Fruit fly (Drosophila melanogaster) whole organism, embryonic: ENCODE data around the gene Twdlalpha.

ENCODE experiments used
- Aef1 ChIP-seq: fragments of 200-800 bp; sonication (Bioruptor generic); IDR thresholded peaks from 3 replicates; pipeline ENCODE4 v1.3.6; 2022; ENCODE audit warnings: missing biosample characterization, missing genetic modification characterization
- Antp ChIP-seq: fragments of 200-800 bp; sonication (Bioruptor generic); optimal IDR thresholded peaks from 3 replicates; lab custom pipeline; 2016; ENCODE audit warnings: missing biosample characterization, missing genetic modification characterization
- B-H1 ChIP-seq: fragments of 200-800 bp; sonication (Bioruptor generic); IDR thresholded peaks from 3 replicates; pipeline ENCODE4 v1.3.6; 2022; ENCODE audit warnings: missing biosample characterization, missing genetic modification characterization
- Bgb ChIP-seq: fragments of 200-800 bp; sonication (Bioruptor generic); IDR thresholded peaks from 2 replicates; pipeline ENCODE4 v1.3.6; 2022; ENCODE audit warnings: missing biosample characterization, missing genetic modification characterization; ENCODE audit not compliant: partially characterized antibody
- Bteb2 ChIP-seq: fragments of 200-800 bp; sonication (Bioruptor generic); optimal IDR thresholded peaks from 2 replicates; lab custom pipeline; 2016; ENCODE audit warnings: missing biosample characterization, missing genetic modification characterization
- C15 ChIP-seq: fragments of 200-800 bp; sonication (Bioruptor generic); IDR thresholded peaks from 3 replicates; pipeline ENCODE4 v1.3.6; 2022; ENCODE audit warnings: missing biosample characterization, missing genetic modification characterization
- CG10267 ChIP-seq: fragments of 200-800 bp; sonication (Bioruptor generic); optimal IDR thresholded peaks from 2 replicates; lab custom pipeline; 2018; ENCODE audit warnings: missing biosample characterization, mild to moderate bottlenecking, missing genetic modification characterization, moderate library complexity
- CG10654 ChIP-seq: fragments of 200-800 bp; sonication (Bioruptor generic); optimal IDR thresholded peaks from 2 replicates; lab custom pipeline; 2016; ENCODE audit warnings: missing biosample characterization, missing genetic modification characterization
- CG13624 ChIP-seq: fragments of 200-800 bp; sonication (Bioruptor generic); optimal IDR thresholded peaks from 2 replicates; lab custom pipeline; 2016; ENCODE audit warnings: missing biosample characterization, missing genetic modification characterization
- CG13775 ChIP-seq: fragments of 200-800 bp; sonication (Bioruptor generic); optimal IDR thresholded peaks from 3 replicates; lab custom pipeline; 2017; ENCODE audit warnings: missing biosample characterization, mild to moderate bottlenecking, missing genetic modification characterization
- CG15514 ChIP-seq: fragments of 200-800 bp; sonication (Bioruptor generic); optimal IDR thresholded peaks from 3 replicates; lab custom pipeline; 2017; ENCODE audit warnings: missing biosample characterization, missing genetic modification characterization, mild to moderate bottlenecking, moderate library complexity, missing genetic modification reagents
- CG16815 ChIP-seq: fragments of 200-800 bp; sonication (Bioruptor generic); optimal IDR thresholded peaks from 3 replicates; lab custom pipeline; 2017; ENCODE audit warnings: missing biosample characterization, mild to moderate bottlenecking, missing genetic modification characterization
- CG17385 ChIP-seq: fragments of 200-800 bp; sonication (Bioruptor generic); optimal IDR thresholded peaks from 3 replicates; lab custom pipeline; 2018; ENCODE audit warnings: missing biosample characterization, mild to moderate bottlenecking, missing genetic modification characterization
- CG17802 ChIP-seq: fragments of 200-800 bp; sonication (Bioruptor generic); optimal IDR thresholded peaks from 2 replicates; lab custom pipeline; 2018; ENCODE audit warnings: missing biosample characterization, mild to moderate bottlenecking, missing genetic modification characterization, moderate library complexity
- CG17829 ChIP-seq: fragments of 200-800 bp; optimal IDR thresholded peaks from 2 replicates; lab custom pipeline; 2019; ENCODE audit warnings: missing biosample characterization, mild to moderate bottlenecking, missing genetic modification characterization, moderate library complexity
- CG18011 ChIP-seq: fragments of 200-800 bp; sonication (Bioruptor generic); optimal IDR thresholded peaks from 2 replicates; lab custom pipeline; 2017; ENCODE audit warnings: missing biosample characterization, missing genetic modification characterization, mild to moderate bottlenecking, moderate library complexity, missing genotype
- CG18619 ChIP-seq: fragments of 200-800 bp; sonication (Bioruptor generic); optimal IDR thresholded peaks from 3 replicates; lab custom pipeline; 2017; ENCODE audit warnings: missing biosample characterization, mild to moderate bottlenecking, missing genetic modification characterization
- CG2199 ChIP-seq: fragments of 200-800 bp; sonication (Bioruptor generic); IDR thresholded peaks from 3 replicates; pipeline ENCODE4 v1.3.6; 2022; ENCODE audit warnings: missing biosample characterization, missing genetic modification characterization
- CG31365 ChIP-seq: fragments of 200-800 bp; sonication (Bioruptor generic); optimal IDR thresholded peaks from 2 replicates; lab custom pipeline; 2018; ENCODE audit warnings: missing biosample characterization, mild to moderate bottlenecking, missing genetic modification characterization
- CG31441 ChIP-seq: fragments of 200-800 bp; sonication (Bioruptor generic); IDR thresholded peaks from 2 replicates; pipeline ENCODE4 v1.3.6; 2022; ENCODE audit warnings: missing biosample characterization, missing genetic modification characterization
- CG34422 ChIP-seq: fragments of 200-800 bp; sonication (Bioruptor generic); IDR thresholded peaks from 3 replicates; pipeline ENCODE4 v1.3.6; 2022; ENCODE audit warnings: missing biosample characterization, missing genetic modification characterization
- CG6765 ChIP-seq: fragments of 200-800 bp; sonication (Bioruptor generic); optimal IDR thresholded peaks from 3 replicates; lab custom pipeline; 2017; ENCODE audit warnings: missing biosample characterization, mild to moderate bottlenecking, missing genetic modification characterization
- CG7987 ChIP-seq: fragments of 200-800 bp; sonication (Bioruptor generic); optimal IDR thresholded peaks from 2 replicates; lab custom pipeline; 2018; ENCODE audit warnings: missing biosample characterization, mild to moderate bottlenecking, missing genetic modification characterization, moderate library complexity
- CG8388 ChIP-seq: fragments of 200-800 bp; sonication (Bioruptor generic); optimal IDR thresholded peaks from 2 replicates; lab custom pipeline; 2019; ENCODE audit warnings: missing biosample characterization, mild to moderate bottlenecking, missing genetic modification characterization, moderate library complexity
- CG9215 ChIP-seq: fragments of 200-800 bp; sonication (Bioruptor generic); IDR thresholded peaks from 2 replicates; pipeline ENCODE4 v1.3.6; 2022; ENCODE audit warnings: missing biosample characterization, missing genetic modification characterization
- CG9876 ChIP-seq: fragments of 200-800 bp; sonication (Bioruptor generic); optimal IDR thresholded peaks from 2 replicates; lab custom pipeline; 2016; ENCODE audit warnings: missing biosample characterization, missing genetic modification characterization
- Fer1 ChIP-seq: fragments of 200-800 bp; sonication (Bioruptor generic); optimal IDR thresholded peaks from 2 replicates; lab custom pipeline; 2017; ENCODE audit warnings: missing biosample characterization, mild to moderate bottlenecking, missing genetic modification characterization
- GATAe ChIP-seq: fragments of 200-800 bp; sonication (Bioruptor generic); conservative IDR thresholded peaks from 2 replicates; pipeline ENCODE4 v1.3.6; 2022; ENCODE audit warnings: missing biosample characterization, missing genetic modification characterization
- Hey ChIP-seq: fragments of 200-800 bp; sonication (Bioruptor generic); optimal IDR thresholded peaks from 3 replicates; lab custom pipeline; 2018; ENCODE audit warnings: missing biosample characterization, mild to moderate bottlenecking, missing genetic modification characterization
- MBD-R2 ChIP-seq: fragments of 200-800 bp; sonication (Bioruptor generic); IDR thresholded peaks from 2 replicates; pipeline ENCODE4 v1.3.6; 2022; ENCODE audit warnings: missing biosample characterization, missing genetic modification characterization
- Nf-YC ChIP-seq: fragments of 200-800 bp; optimal IDR thresholded peaks from 3 replicates; lab custom pipeline; 2019; ENCODE audit warnings: missing biosample characterization, mild to moderate bottlenecking, missing genetic modification characterization, moderate library complexity
- Sry-δ ChIP-seq: fragments of 200-800 bp; sonication (Bioruptor generic); optimal IDR thresholded peaks from 2 replicates; lab custom pipeline; 2016; ENCODE audit warnings: missing biosample characterization, missing genetic modification characterization
- YL-1 ChIP-seq: fragments of 200-800 bp; sonication (Bioruptor generic); optimal IDR thresholded peaks from 3 replicates; lab custom pipeline; 2017; ENCODE audit warnings: missing biosample characterization, mild to moderate bottlenecking, missing genetic modification characterization
- az2 ChIP-seq: fragments of 200-800 bp; sonication (Bioruptor generic); optimal IDR thresholded peaks from 3 replicates; lab custom pipeline; 2016; ENCODE audit warnings: missing biosample characterization, missing genetic modification characterization
- dm ChIP-seq: fragments of 200-800 bp; sonication (Bioruptor generic); optimal IDR thresholded peaks from 3 replicates; lab custom pipeline; 2016; ENCODE audit warnings: missing biosample characterization, missing genetic modification characterization
- emc ChIP-seq: fragments of 200-800 bp; sonication (Bioruptor generic); optimal IDR thresholded peaks from 2 replicates; lab custom pipeline; 2016; ENCODE audit warnings: missing biosample characterization, missing genetic modification characterization
- ftz-f1 ChIP-seq: fragments of 200-800 bp; sonication (Bioruptor generic); optimal IDR thresholded peaks from 2 replicates; lab custom pipeline; 2016; ENCODE audit warnings: missing biosample characterization, missing genetic modification characterization
- gcm ChIP-seq: fragments of 200-800 bp; sonication (Bioruptor generic); optimal IDR thresholded peaks from 2 replicates; lab custom pipeline; 2019; ENCODE audit warnings: missing biosample characterization, mild to moderate bottlenecking, missing genetic modification characterization, moderate library complexity
- h ChIP-seq: fragments of >200 bp; optimal IDR thresholded peaks from 2 replicates; lab custom pipeline; 2017
- jing ChIP-seq: fragments of 200-800 bp; sonication (Bioruptor generic); optimal IDR thresholded peaks from 2 replicates; lab custom pipeline; 2018; ENCODE audit warnings: missing biosample characterization, mild to moderate bottlenecking, missing genetic modification characterization
- kay ChIP-seq: fragments of 200-800 bp; sonication (Bioruptor generic); optimal IDR thresholded peaks from 2 replicates; lab custom pipeline; 2016; ENCODE audit warnings: missing biosample characterization, missing genetic modification characterization
- maf-S ChIP-seq: fragments of 200-800 bp; sonication (Bioruptor generic); optimal IDR thresholded peaks from 2 replicates; lab custom pipeline; 2016; ENCODE audit warnings: missing biosample characterization, missing genetic modification characterization
- mam ChIP-seq: fragments of 200-800 bp; sonication (Bioruptor generic); optimal IDR thresholded peaks from 3 replicates; lab custom pipeline; 2016; ENCODE audit warnings: missing biosample characterization, missing genetic modification characterization
- org-1 ChIP-seq: fragments of 200-800 bp; sonication (Bioruptor generic); optimal IDR thresholded peaks from 2 replicates; lab custom pipeline; 2017; ENCODE audit warnings: missing biosample characterization, missing genetic modification characterization
- sens ChIP-seq: fragments of 200-800 bp; sonication (Bioruptor generic); peaks from one replicate; lab custom pipeline; 2016; ENCODE audit warnings: missing biosample characterization, missing genetic modification characterization
- sens-2 ChIP-seq: fragments of 200-800 bp; sonication (Bioruptor generic); IDR thresholded peaks from 2 replicates; pipeline ENCODE4 v1.3.6; 2022; ENCODE audit warnings: missing biosample characterization, missing genetic modification characterization
- sisA ChIP-seq: fragments of 200-800 bp; sonication (Bioruptor generic); IDR thresholded peaks from 2 replicates; pipeline ENCODE4 v1.3.6; 2022; ENCODE audit warnings: missing biosample characterization, missing genetic modification characterization
- sqz ChIP-seq: fragments of 200-800 bp; sonication (Bioruptor generic); optimal IDR thresholded peaks from 3 replicates; lab custom pipeline; 2018; ENCODE audit warnings: missing biosample characterization, mild to moderate bottlenecking, missing genetic modification characterization
- zen ChIP-seq: fragments of 200-800 bp; sonication (Bioruptor generic); optimal IDR thresholded peaks from 3 replicates; lab custom pipeline; 2018; ENCODE audit warnings: missing biosample characterization, mild to moderate bottlenecking, missing genetic modification characterization, moderate library complexity

Gene Twdlalpha

dm6 chrX:16772882-16773827 lies 30.5 kb downstream of the Twdlalpha start (continued):
- no peak for TF ChIP-seq sqz (GFP tag; lab: Kevin White, UChicago)
- TF ChIP-seq CG18011 = no peak
- TF ChIP-seq ftz-f1 = no peak
- TF ChIP-seq CG15514 (GFP tag; lab: Kevin White, UChicago) = no peak
- peak; percentile 70; the same call in 1 of the 3 replicates for TF ChIP-seq CG2199 (GFP tag; lab: Robert Waterston, UW)
- no peak for TF ChIP-seq Fer1 (GFP tag; lab: Kevin White, UChicago)
- peak; percentile 77 for TF ChIP-seq sisA (GFP tag; lab: Robert Waterston, UW)
- peak; percentile 55 for TF ChIP-seq az2 (GFP tag; lab: Kevin White, UChicago)
- no peak for TF ChIP-seq CG31365 (tag; lab: Kevin White, UChicago)
- TF ChIP-seq CG34422 (GFP tag; lab: Robert Waterston, UW) = peak; percentile 57; the same call in 2 of the 3 replicates
- TF ChIP-seq YL-1 (GFP tag; lab: Kevin White, UChicago) = no peak
- TF ChIP-seq gcm (GFP tag; lab: Kevin White, UChicago) = peak; percentile 75
- peak; percentile 29 for TF ChIP-seq CG16815
- no peak for TF ChIP-seq CG9876
- TF ChIP-seq CG9215 (GFP tag; lab: Robert Waterston, UW) = peak; percentile 39; the same call in 1 of the 2 replicates
- no peak for TF ChIP-seq maf-S (GFP tag; lab: Kevin White, UChicago)
- TF ChIP-seq sens-2 = peak; percentile 65; the same call in 1 of the 2 replicates
- TF ChIP-seq CG10267 (tag; lab: Kevin White, UChicago) = peak; percentile 62
- TF ChIP-seq org-1 (GFP tag; lab: Kevin White, UChicago) = peak; percentile 44
- TF ChIP-seq CG7987 = no peak
- peak; percentile 35; the same call in 2 of the 3 replicates for TF ChIP-seq Aef1 (GFP tag; lab: Robert Waterston, UW)
- TF ChIP-seq CG17802 (tag; lab: Kevin White, UChicago) = peak; percentile 30
- peak; percentile 61 for TF ChIP-seq mam (GFP tag; lab: Kevin White, UChicago)
- peak; percentile 67 for TF ChIP-seq Antp (GFP tag; lab: Kevin White, UChicago)
- no peak for TF ChIP-seq CG6765
- no peak for TF ChIP-seq GATAe (GFP tag; lab: Robert Waterston, UW)
- TF ChIP-seq CG17829 = peak; percentile 56
- peak; percentile 35 for TF ChIP-seq CG13775 (GFP tag; lab: Kevin White, UChicago)
- TF ChIP-seq C15 (GFP tag; lab: Robert Waterston, UW) = no peak
- TF ChIP-seq sens (GFP tag; lab: Kevin White, UChicago) = peak; percentile 96
- TF ChIP-seq CG31441 (GFP tag; lab: Robert Waterston, UW) = peak; percentile 58
- TF ChIP-seq dm (GFP tag; lab: Kevin White, UChicago) = no peak
- TF ChIP-seq jing (GFP tag; lab: Kevin White, UChicago) = peak; percentile 10
- 0 out of 2 replicates have a peak, but pooled peaks have one; percentile 25 for TF ChIP-seq MBD-R2 (GFP tag; lab: Robert Waterston, UW)
- TF ChIP-seq Bteb2 = no peak
- TF ChIP-seq CG10654 = peak; percentile 34
- TF ChIP-seq Bgb = no peak
- TF ChIP-seq CG17385 (GFP tag; lab: Kevin White, UChicago) = no peak
- TF ChIP-seq h (lab: Kevin White, UChicago) = no peak
- no peak for TF ChIP-seq Nf-YC (tag; lab: Kevin White, UChicago)
- TF ChIP-seq Sry-δ = peak; percentile 22
- TF ChIP-seq Hey = no peak
- TF ChIP-seq CG13624 (GFP tag; lab: Kevin White, UChicago) = peak; percentile 52
- no peak for TF ChIP-seq CG18619 (GFP tag; lab: Kevin White, UChicago)
- TF ChIP-seq zen = peak; percentile 47
- peak; percentile 36 for TF ChIP-seq CG8388 (GFP tag; lab: Kevin White, UChicago)
- peak; percentile 64 for TF ChIP-seq kay (GFP tag; lab: Kevin White, UChicago)
- TF ChIP-seq emc (GFP tag; lab: Kevin White, UChicago) = no peak
- peak; percentile 43; the same call in 2 of the 3 replicates for TF ChIP-seq B-H1 (GFP tag; lab: Robert Waterston, UW)
